Fruit fly (Drosophila melanogaster) whole organism, adult: ENCODE measurements around the gene Sytbeta.

Experiments
- CG1620 ChIP-seq: fragments of 200-800 bp; sonication (Bioruptor generic); optimal IDR thresholded peaks from 2 replicates; lab custom pipeline; 2016; ENCODE audit warnings: missing biosample characterization, missing genetic modification characterization
- CG5204 ChIP-seq: fragments of 200-800 bp; sonication (Bioruptor generic); optimal IDR thresholded peaks from 2 replicates; lab custom pipeline; 2016; ENCODE audit warnings: missing biosample characterization, missing genetic modification characterization
- CG7045 ChIP-seq: fragments of 200-800 bp; sonication (Bioruptor generic); optimal IDR thresholded peaks from 2 replicates; lab custom pipeline; 2017; ENCODE audit warnings: missing biosample characterization, mild to moderate bottlenecking, missing genetic modification characterization
- bab1 ChIP-seq: fragments of 200-800 bp; sonication (Bioruptor generic); optimal IDR thresholded peaks from 3 replicates; lab custom pipeline; 2019; ENCODE audit warnings: missing biosample characterization, mild to moderate bottlenecking, missing genetic modification characterization, moderate library complexity
- cnc ChIP-seq, 2 experiments: fragments of >200 bp; optimal IDR thresholded peaks; 2 replicates each; lab custom pipeline; 2017
- kay ChIP-seq: fragments of 200-800 bp; sonication (Bioruptor generic); peaks from one replicate; lab custom pipeline; 2016; ENCODE audit warnings: missing biosample characterization, missing genetic modification characterization, borderline replicate concordance

- no peak for TF ChIP-seq CG5204
- no peak for TF ChIP-seq CG7045 (GFP tag; lab: Kevin White, UChicago)
- no peak for TF ChIP-seq kay (GFP tag; lab: Kevin White, UChicago)
- TF ChIP-seq cnc (optimal IDR thresholded peaks at IDR 0.05; lab: Kevin White, UChicago) = no peak
- TF ChIP-seq bab1 (GFP tag; lab: Kevin White, UChicago) = no peak
- TF ChIP-seq CG1620 (GFP tag; lab: Kevin White, UChicago) = no peak
Observed at dm6 chr3L:14973251-14973625, 91.5 kb downstream of the Sytbeta start.
